Worm (Caenorhabditis elegans): ENCODE results near the gene B0250.8.

The B0250.8 gene

DNA sequence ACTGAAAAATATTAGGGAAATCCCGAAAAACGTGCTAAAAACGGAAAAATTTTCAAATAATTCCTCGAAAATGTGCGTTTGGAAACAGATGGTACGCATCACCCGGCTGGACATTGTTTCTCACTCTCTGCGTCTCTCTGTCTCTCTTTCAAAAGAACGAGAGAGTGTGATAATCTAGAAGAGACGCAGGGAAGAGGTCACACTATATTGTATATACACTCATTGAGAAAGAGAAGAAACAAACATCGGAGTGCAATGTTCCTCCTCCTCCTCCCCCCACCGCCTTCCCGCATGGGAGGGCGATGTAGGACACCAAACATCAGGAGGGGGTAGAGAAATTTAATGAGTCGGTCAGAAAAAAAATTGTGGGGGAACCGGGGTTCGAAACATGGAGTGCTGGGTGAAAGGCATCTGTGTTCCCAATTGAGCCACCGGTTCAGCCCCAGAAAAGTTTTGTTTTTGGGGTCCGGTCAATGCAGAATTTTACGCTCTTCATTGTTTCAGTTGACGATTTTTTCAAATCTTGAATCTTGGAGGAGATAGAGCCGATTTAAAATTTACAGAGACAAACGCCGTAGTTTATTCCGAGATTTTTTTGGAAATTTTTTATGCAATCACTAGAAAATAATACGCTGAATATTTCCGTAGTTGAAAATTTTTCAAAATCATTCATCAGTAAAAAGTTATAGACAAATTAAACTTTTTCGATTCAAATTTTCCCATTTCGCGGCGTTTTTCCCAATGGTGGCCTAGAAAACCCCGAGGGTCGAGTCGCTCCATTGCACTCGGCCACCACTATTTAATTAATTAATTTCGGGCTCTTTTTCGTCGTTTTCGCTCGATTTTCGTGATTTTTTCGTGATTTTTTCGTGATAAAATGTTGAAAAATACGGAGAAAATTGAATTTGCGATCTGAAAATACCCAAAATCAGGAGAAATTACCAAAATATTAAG, 45.8 kb downstream of the B0250.8 start (continued):
- TF ChIP-seq pat-9 (tag; optimal IDR thresholded peaks at IDR 0.05) (no peak), ceh-14 (tag; optimal IDR thresholded peaks at IDR 0.05) (peak; percentile 78), ets-4 (tag; optimal IDR thresholded peaks at IDR 0.05) (peak; percentile 79), C38D4.7 (GFP tag; optimal IDR thresholded peaks at IDR 0.05) (no peak), T23F11.4 (GFP tag; optimal IDR thresholded peaks at IDR 0.05) (no peak), elt-2 (tag; optimal IDR thresholded peaks at IDR 0.05) (no peak), tbx-2 (tag; optimal IDR thresholded peaks at IDR 0.05) (peak; percentile 63), ztf-16 (tag; optimal IDR thresholded peaks at IDR 0.05) (peak; percentile 9), che-1 (tag; optimal IDR thresholded peaks at IDR 0.05) (no peak), rnt-1 (tag; optimal IDR thresholded peaks at IDR 0.05) (peak; percentile 41), madf-2 (tag; optimal IDR thresholded peaks at IDR 0.05) (no peak), fax-1 (tag; optimal IDR thresholded peaks at IDR 0.05) (no peak), pax-1 (tag; optimal IDR thresholded peaks at IDR 0.05) (peak; percentile 43), ceh-34 (tag; optimal IDR thresholded peaks at IDR 0.05) (peak; percentile 52), pag-3 (tag; optimal IDR thresholded peaks at IDR 0.05; ENCODE audit: borderline replicate concordance) (no peak), gmeb-2 (tag; optimal IDR thresholded peaks at IDR 0.05) (peak; percentile 31), ahr-1 (tag; optimal IDR thresholded peaks at IDR 0.05) (no peak), ama-1 (optimal IDR thresholded peaks at IDR 0.05) (no peak), hlh-15 (tag; optimal IDR thresholded peaks at IDR 0.05) (no peak)

DNA sequence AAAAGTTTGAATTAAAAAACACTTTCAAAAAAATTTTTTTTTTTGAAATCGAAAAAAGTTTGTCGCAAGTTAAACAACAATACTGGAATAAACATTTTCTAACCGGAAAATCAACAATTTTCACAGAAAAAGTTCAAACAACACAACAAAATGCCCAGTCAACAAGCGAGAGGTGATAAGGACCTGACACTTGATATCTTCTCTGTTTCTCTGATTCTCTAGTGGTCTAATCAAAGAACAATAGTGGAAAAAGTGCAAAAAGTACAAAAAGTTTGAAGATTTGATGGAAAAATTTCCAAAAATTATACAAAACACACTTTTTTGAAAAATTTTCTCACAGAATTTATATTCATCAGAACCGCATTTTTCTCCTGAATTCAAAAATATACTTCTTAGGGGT, 46.9 kb downstream of the B0250.8 start:
- no peak for TF ChIP-seq ref-2 (tag; optimal IDR thresholded peaks at IDR 0.05)
- peak; percentile 9 for TF ChIP-seq elt-2 (tag; optimal IDR thresholded peaks at IDR 0.05)

DNA sequence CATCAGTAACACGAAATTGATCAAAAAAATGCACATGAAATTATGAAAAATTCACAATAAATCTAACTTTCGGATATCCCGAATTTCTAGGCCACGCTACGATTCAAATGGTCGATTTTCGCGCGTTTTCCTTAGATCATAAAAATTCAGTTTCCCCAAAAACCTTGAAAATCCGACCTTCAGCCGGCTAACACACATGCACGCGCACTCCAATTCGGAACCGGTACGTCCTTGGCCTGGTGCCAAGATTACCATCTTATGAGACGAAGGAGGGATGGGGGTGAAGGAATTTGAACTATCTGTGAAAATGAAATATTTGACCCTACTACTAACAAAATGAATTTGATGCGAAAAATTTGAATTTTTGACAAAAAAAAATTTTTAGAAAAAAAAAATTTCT, 47.5 kb downstream of the B0250.8 start:
- TF ChIP-seq nfya-1 (tag; optimal IDR thresholded peaks at IDR 0.05) (no peak), dve-1 (tag; optimal IDR thresholded peaks at IDR 0.05) (no peak), ceh-19 (GFP tag; optimal IDR thresholded peaks at IDR 0.05) (no peak), pros-1 (tag; optimal IDR thresholded peaks at IDR 0.05) (no peak), unc-55 (GFP tag; optimal IDR thresholded peaks at IDR 0.05) (no peak), pag-3 (tag; optimal IDR thresholded peaks at IDR 0.05; ENCODE audit: borderline replicate concordance) (no peak), ets-4 (tag; optimal IDR thresholded peaks at IDR 0.05) (no peak), fax-1 (tag; optimal IDR thresholded peaks at IDR 0.05) (no peak), C38D4.7 (GFP tag; optimal IDR thresholded peaks at IDR 0.05) (no peak), elt-4 (tag; optimal IDR thresholded peaks at IDR 0.05) (no peak), fkh-6 (tag; optimal IDR thresholded peaks at IDR 0.05) (no peak), F13H6.1 (tag; optimal IDR thresholded peaks at IDR 0.05) (no peak), ceh-45 (GFP tag; IDR thresholded peaks at IDR 0.05) (no peak), hlh-30 (tag; optimal IDR thresholded peaks at IDR 0.05; ENCODE audit: insufficient read depth) (no peak)

All from whole organism, late embryonic.